Fruit fly (Drosophila melanogaster) whole organism, embryonic: ENCODE measurements around the gene CG3984.
A peak's percentile ranks its signal among the peaks of the same experiment; 100 is the strongest.

Experiments
- ATbp ChIP-seq: fragments of 200-800 bp; sonication (Bioruptor generic); optimal IDR thresholded peaks from 2 replicates; lab custom pipeline; 2017; ENCODE audit warnings: missing biosample characterization, mild to moderate bottlenecking, missing genetic modification characterization, missing genetic modification reagents
- C15 ChIP-seq: fragments of 200-800 bp; sonication (Bioruptor generic); IDR thresholded peaks from 3 replicates; pipeline ENCODE4 v1.3.6; 2022; ENCODE audit warnings: missing biosample characterization, missing genetic modification characterization
- CG10209 ChIP-seq: fragments of 200-800 bp; sonication (Bioruptor generic); optimal IDR thresholded peaks from 3 replicates; lab custom pipeline; 2017; ENCODE audit warnings: missing biosample characterization, mild to moderate bottlenecking, missing genetic modification characterization, missing genetic modification reagents
- CG11696 ChIP-seq: fragments of 200-800 bp; sonication (Bioruptor generic); IDR thresholded peaks from 2 replicates; pipeline ENCODE4 v1.3.6; 2022; ENCODE audit warnings: missing biosample characterization, missing genetic modification characterization
- CG12219 ChIP-seq: fragments of 200-800 bp; sonication (Bioruptor generic); optimal IDR thresholded peaks from 3 replicates; lab custom pipeline; 2018; ENCODE audit warnings: missing biosample characterization, mild to moderate bottlenecking, missing genetic modification characterization
- CG12299 ChIP-seq: fragments of 200-800 bp; sonication (Bioruptor generic); optimal IDR thresholded peaks from 2 replicates; lab custom pipeline; 2018; ENCODE audit warnings: missing biosample characterization, mild to moderate bottlenecking, missing genetic modification characterization
- CG14710 ChIP-seq: fragments of 200-800 bp; sonication (Bioruptor generic); optimal IDR thresholded peaks from 3 replicates; lab custom pipeline; 2019; ENCODE audit warnings: missing biosample characterization, mild to moderate bottlenecking, missing genetic modification characterization, moderate library complexity
- CG17361 ChIP-seq: fragments of 200-800 bp; sonication (Bioruptor generic); IDR thresholded peaks from 3 replicates; pipeline ENCODE4 v1.3.6; 2022; ENCODE audit warnings: missing biosample characterization, missing genetic modification characterization
- CG18262 ChIP-seq: fragments of 200-800 bp; optimal IDR thresholded peaks from 3 replicates; lab custom pipeline; 2019; ENCODE audit warnings: missing biosample characterization, mild to moderate bottlenecking, missing genetic modification characterization, moderate library complexity
- CG18599 ChIP-seq: fragments of 200-800 bp; sonication (Bioruptor generic); optimal IDR thresholded peaks from 3 replicates; lab custom pipeline; 2017; ENCODE audit warnings: missing biosample characterization, missing genetic modification characterization, mild to moderate bottlenecking, moderate library complexity, missing genetic modification reagents
- CG2875 ChIP-seq: fragments of 200-800 bp; sonication (Bioruptor generic); optimal IDR thresholded peaks from 2 replicates; lab custom pipeline; 2017; ENCODE audit warnings: missing biosample characterization, mild to moderate bottlenecking, missing genetic modification characterization, missing genetic modification reagents
- CG2889 ChIP-seq: fragments of 200-800 bp; sonication (Bioruptor generic); IDR thresholded peaks from 3 replicates; pipeline ENCODE4 v1.3.6; 2022; ENCODE audit warnings: missing biosample characterization, missing genetic modification characterization
- CG30403 ChIP-seq: fragments of 200-800 bp; sonication (Bioruptor generic); optimal IDR thresholded peaks from 3 replicates; lab custom pipeline; 2016; ENCODE audit warnings: missing biosample characterization, missing genetic modification characterization
- CG3163 ChIP-seq: fragments of 200-800 bp; sonication (Bioruptor generic); optimal IDR thresholded peaks from 3 replicates; lab custom pipeline; 2016; ENCODE audit warnings: missing biosample characterization, missing genetic modification characterization
- CG4730 ChIP-seq: fragments of 200-800 bp; sonication (Bioruptor generic); IDR thresholded peaks from 2 replicates; pipeline ENCODE4 v1.3.6; 2022; ENCODE audit warnings: missing biosample characterization, missing genetic modification characterization
- CG4820 ChIP-seq: fragments of 200-800 bp; sonication (Bioruptor generic); optimal IDR thresholded peaks from 3 replicates; lab custom pipeline; 2016; ENCODE audit warnings: missing biosample characterization, missing genetic modification characterization
- CG5180 ChIP-seq: fragments of 200-800 bp; sonication (Bioruptor generic); optimal IDR thresholded peaks from 3 replicates; lab custom pipeline; 2017; ENCODE audit warnings: missing biosample characterization, missing genetic modification characterization, mild to moderate bottlenecking, moderate library complexity, missing genetic modification reagents
- CG5245 ChIP-seq: fragments of 200-800 bp; sonication (Bioruptor generic); optimal IDR thresholded peaks from 3 replicates; lab custom pipeline; 2016; ENCODE audit warnings: missing biosample characterization, missing genetic modification characterization
- CG6175 ChIP-seq: fragments of 200-800 bp; sonication (Bioruptor generic); IDR thresholded peaks from 3 replicates; pipeline ENCODE4 v1.3.6; 2022; ENCODE audit warnings: missing biosample characterization, missing genetic modification characterization
- CG7839 ChIP-seq: fragments of 200-800 bp; sonication (Bioruptor generic); optimal IDR thresholded peaks from 3 replicates; lab custom pipeline; 2018; ENCODE audit warnings: missing biosample characterization, mild to moderate bottlenecking, missing genetic modification characterization, moderate library complexity
- CG7928 ChIP-seq: fragments of 200-800 bp; sonication (Bioruptor generic); optimal IDR thresholded peaks from 2 replicates; lab custom pipeline; 2017; ENCODE audit warnings: missing biosample characterization, mild to moderate bottlenecking, missing genetic modification characterization
- CG8281 ChIP-seq: fragments of 200-800 bp; sonication (Bioruptor generic); optimal IDR thresholded peaks from 2 replicates; lab custom pipeline; 2018; ENCODE audit warnings: missing biosample characterization, mild to moderate bottlenecking, missing genetic modification characterization, moderate library complexity
- CG8924 ChIP-seq: fragments of 200-800 bp; optimal IDR thresholded peaks from 3 replicates; lab custom pipeline; 2019; ENCODE audit warnings: missing biosample characterization, mild to moderate bottlenecking, missing genetic modification characterization, moderate library complexity
- CG9797 ChIP-seq: fragments of 200-800 bp; sonication (Bioruptor generic); optimal IDR thresholded peaks from 3 replicates; lab custom pipeline; 2018; ENCODE audit warnings: missing biosample characterization, mild to moderate bottlenecking, missing genetic modification characterization
- CG9932 ChIP-seq: fragments of 200-800 bp; sonication (Bioruptor generic); IDR thresholded peaks from 2 replicates; pipeline ENCODE4 v1.3.6; 2022; ENCODE audit warnings: missing biosample characterization, missing genetic modification characterization
- CrebB ChIP-seq: fragments of 200-800 bp; sonication (Bioruptor generic); optimal IDR thresholded peaks from 3 replicates; lab custom pipeline; 2018; ENCODE audit warnings: missing biosample characterization, mild to moderate bottlenecking, missing genetic modification characterization
- Drgx ChIP-seq: fragments of 200-800 bp; sonication (Bioruptor generic); IDR thresholded peaks from 2 replicates; pipeline ENCODE4 v1.3.6; 2022; ENCODE audit warnings: missing biosample characterization, missing genetic modification characterization
- E2f1 ChIP-seq: fragments of 200-800 bp; sonication (Bioruptor generic); IDR thresholded peaks from 2 replicates; pipeline ENCODE4 v1.3.6; 2022; ENCODE audit warnings: missing biosample characterization, missing genetic modification characterization
- Gug ChIP-seq: fragments of 200-800 bp; sonication (Bioruptor generic); IDR thresholded peaks from 4 replicates; pipeline ENCODE4 v1.3.6; 2022; ENCODE audit warnings: missing biosample characterization, missing genetic modification characterization
- H15 ChIP-seq: fragments of 200-800 bp; sonication (Bioruptor generic); IDR thresholded peaks from 3 replicates; pipeline ENCODE4 v1.3.6; 2022; ENCODE audit warnings: missing biosample characterization, missing genetic modification characterization
- Hsf ChIP-seq: fragments of 200-800 bp; sonication (Bioruptor generic); optimal IDR thresholded peaks from 3 replicates; lab custom pipeline; 2016; ENCODE audit warnings: missing biosample characterization, missing genetic modification characterization
- Mrtf ChIP-seq: fragments of 200-800 bp; sonication (Bioruptor generic); IDR thresholded peaks from 3 replicates; pipeline ENCODE4 v1.3.6; 2022; ENCODE audit warnings: missing biosample characterization, missing genetic modification characterization
- Nf-YA ChIP-seq: fragments of 200-800 bp; sonication (Bioruptor generic); IDR thresholded peaks from 2 replicates; pipeline ENCODE4 v1.3.6; 2022; ENCODE audit warnings: missing biosample characterization, missing genetic modification characterization
- NfI ChIP-seq: fragments of 200-800 bp; sonication (Bioruptor generic); optimal IDR thresholded peaks from 3 replicates; lab custom pipeline; 2018; ENCODE audit warnings: missing biosample characterization, mild to moderate bottlenecking, missing genetic modification characterization, moderate library complexity
- Sin3A ChIP-seq: fragments of >200 bp; optimal IDR thresholded peaks from 2 replicates; lab custom pipeline; 2018
- YL-1 ChIP-seq: fragments of 200-800 bp; sonication (Bioruptor generic); optimal IDR thresholded peaks from 3 replicates; lab custom pipeline; 2017; ENCODE audit warnings: missing biosample characterization, mild to moderate bottlenecking, missing genetic modification characterization
- bab2 ChIP-seq: fragments of 200-800 bp; sonication (Bioruptor generic); optimal IDR thresholded peaks from 2 replicates; lab custom pipeline; 2016; ENCODE audit warnings: missing biosample characterization, missing genetic modification characterization
- fru ChIP-seq: fragments of >200 bp; optimal IDR thresholded peaks from 2 replicates; lab custom pipeline; 2017
- fu2 ChIP-seq: fragments of 200-800 bp; sonication (Bioruptor generic); optimal IDR thresholded peaks from 2 replicates; lab custom pipeline; 2016; ENCODE audit warnings: missing biosample characterization, missing genetic modification characterization
- gsb-n ChIP-seq: fragments of 200-800 bp; sonication (Bioruptor generic); optimal IDR thresholded peaks from 3 replicates; lab custom pipeline; 2018; ENCODE audit warnings: missing biosample characterization, mild to moderate bottlenecking, missing genetic modification characterization
- nerfin-1 ChIP-seq: fragments of 200-800 bp; sonication (Bioruptor generic); optimal IDR thresholded peaks from 3 replicates; lab custom pipeline; 2019; ENCODE audit warnings: missing biosample characterization, mild to moderate bottlenecking, missing genetic modification characterization, moderate library complexity
- oc ChIP-seq: fragments of 200-800 bp; sonication (Bioruptor generic); optimal IDR thresholded peaks from 2 replicates; lab custom pipeline; 2018; ENCODE audit warnings: missing biosample characterization, mild to moderate bottlenecking, missing genetic modification characterization, moderate library complexity
- peb ChIP-seq: fragments of 200-800 bp; sonication (Bioruptor generic); IDR thresholded peaks from 2 replicates; pipeline ENCODE4 v1.3.6; 2022; ENCODE audit warnings: missing biosample characterization, missing genetic modification characterization
- prd ChIP-seq, 3 experiments: fragments of >200 bp in 2 of 3; fragments of 200-800 bp in 1 of 3; sonication (Bioruptor generic) in 1 of 3; optimal IDR thresholded peaks in 2 of 3; IDR thresholded peaks in 1 of 3; 2 replicates in 2 of 3; 3 replicates in 1 of 3; pipeline versions ENCODE4 v1.3.6 to Lab custom; 2017 to 2022; ENCODE audit warnings: missing biosample characterization in 1 of 3, missing genetic modification characterization in 1 of 3
- repo ChIP-seq: fragments of 200-800 bp; sonication (Bioruptor generic); optimal IDR thresholded peaks from 2 replicates; lab custom pipeline; 2016; ENCODE audit warnings: missing biosample characterization, missing genetic modification characterization
- schlank ChIP-seq: fragments of 200-800 bp; sonication (Bioruptor generic); optimal IDR thresholded peaks from 2 replicates; lab custom pipeline; 2018; ENCODE audit warnings: missing biosample characterization, mild to moderate bottlenecking, missing genetic modification characterization
- sim ChIP-seq: fragments of 200-800 bp; sonication (Bioruptor generic); IDR thresholded peaks from 2 replicates; pipeline ENCODE4 v1.3.6; 2022; ENCODE audit warnings: missing biosample characterization, missing genetic modification characterization
- trem ChIP-seq: fragments of 200-800 bp; optimal IDR thresholded peaks from 3 replicates; lab custom pipeline; 2019; ENCODE audit warnings: missing biosample characterization, mild to moderate bottlenecking, missing genetic modification characterization, moderate library complexity
- twi ChIP-seq: fragments of 200-800 bp; optimal IDR thresholded peaks from 2 replicates; lab custom pipeline; 2019; ENCODE audit warnings: missing biosample characterization, mild to moderate bottlenecking, missing genetic modification characterization, moderate library complexity
- vfl ChIP-seq: fragments of 200-800 bp; sonication (Bioruptor generic); optimal IDR thresholded peaks from 2 replicates; lab custom pipeline; 2016; ENCODE audit warnings: missing biosample characterization, missing genetic modification characterization

CG3984 gene

dm6 chr3R:15128646-15129429, 8.1 kb upstream of the CG3984 start (continued):
- TF ChIP-seq CG7839 (tag; lab: Kevin White, UChicago) (peak; percentile 62), fu2 (GFP tag; lab: Kevin White, UChicago) (no peak), trem (tag; lab: Kevin White, UChicago) (no peak), CG11696 (GFP tag; lab: Robert Waterston, UW) (no peak), CG8281 (tag; lab: Kevin White, UChicago) (peak; percentile 8), CG12219 (GFP tag; lab: Kevin White, UChicago) (no peak), oc (tag; lab: Kevin White, UChicago) (no peak), CG12299 (tag; lab: Kevin White, UChicago) (no peak), peb (GFP tag; lab: Robert Waterston, UW) (no peak), CG7928 (GFP tag; lab: Kevin White, UChicago) (no peak), CG9932 (GFP tag; lab: Robert Waterston, UW) (0 out of 2 replicates have a peak, but pooled peaks have one; percentile 11), NfI (GFP tag; lab: Kevin White, UChicago) (no peak), vfl (GFP tag; lab: Kevin White, UChicago) (no peak), CG3163 (GFP tag; lab: Kevin White, UChicago) (no peak), E2f1 (GFP tag; lab: Robert Waterston, UW) (no peak), schlank (tag; lab: Kevin White, UChicago) (no peak), Nf-YA (0 out of 2 replicates have a peak, but pooled peaks have one; percentile 6), sim (no peak), Drgx (GFP tag; lab: Robert Waterston, UW) (no peak; the same call in 1 of the 2 replicates), CG8924 (tag; lab: Kevin White, UChicago) (peak; percentile 60), CG18262 (tag; lab: Kevin White, UChicago) (peak; percentile 63), CG2875 (peak; percentile 6), ATbp (GFP tag; lab: Kevin White, UChicago) (peak; percentile 55), Hsf (GFP tag; lab: Kevin White, UChicago) (no peak), bab2 (GFP tag; lab: Kevin White, UChicago) (no peak), Mrtf (GFP tag; lab: Robert Waterston, UW) (no peak), CG9797 (no peak), gsb-n (tag; lab: Kevin White, UChicago) (no peak), H15 (GFP tag; lab: Robert Waterston, UW) (no peak), CrebB (no peak), fru (lab: Kevin White, UChicago) (no peak), C15 (GFP tag; lab: Robert Waterston, UW) (no peak), repo (no peak), CG5245 (GFP tag; lab: Kevin White, UChicago) (no peak), CG4820 (GFP tag; lab: Kevin White, UChicago) (no peak), twi (tag; lab: Kevin White, UChicago) (no peak), CG14710 (no peak), CG10209 (GFP tag; lab: Kevin White, UChicago) (peak; percentile 49), Gug (GFP tag; lab: Robert Waterston, UW) (no peak), YL-1 (GFP tag; lab: Kevin White, UChicago) (no peak), CG18599 (GFP tag; lab: Kevin White, UChicago) (peak; percentile 34), prd (optimal IDR thresholded peaks at IDR 0.05; lab: Kevin White, UChicago) (no peak), prd (GFP tag; IDR thresholded peaks at IDR 0.05; lab: Robert Waterston, UW) (no peak; the same call in 2 of the 3 replicates), nerfin-1 (tag; lab: Kevin White, UChicago) (no peak), CG30403 (GFP tag; lab: Kevin White, UChicago) (peak; percentile 28), CG5180 (GFP tag; lab: Kevin White, UChicago) (no peak), CG6175 (GFP tag; lab: Robert Waterston, UW) (peak; percentile 70), Sin3A (lab: Kevin White, UChicago) (no peak), CG4730 (GFP tag; lab: Robert Waterston, UW) (no peak), CG2889 (GFP tag; lab: Robert Waterston, UW) (no peak), CG17361 (GFP tag; lab: Robert Waterston, UW) (peak; percentile 77)
